Worm (Caenorhabditis elegans) whole organism, L1 larva: ENCODE data around the gene F59A7.14.
A peak's percentile ranks its signal among the peaks of the same experiment; 100 is the strongest.

Experiments used
- C34B4.2 ChIP-seq: sonication (generic microtip); optimal IDR thresholded peaks from 2 replicates; lab custom pipeline; 2017; ENCODE audit warnings: mild to moderate bottlenecking, missing genetic modification characterization, missing compliant biosample characterization
- F16B12.6 ChIP-seq: fragments of 150-350 bp; optimal IDR thresholded peaks from 2 replicates; lab custom pipeline; 2014; ENCODE audit warnings: missing biosample characterization, missing genetic modification characterization
- Y116A8C.19 ChIP-seq: sonication (generic microtip); optimal IDR thresholded peaks from 2 replicates; lab custom pipeline; 2016; ENCODE audit warnings: missing compliant biosample characterization, missing genetic modification characterization, borderline replicate concordance
- aly-2 ChIP-seq: fragments of 150-350 bp; optimal IDR thresholded peaks from 2 replicates; lab custom pipeline; 2014; ENCODE audit warnings: missing biosample characterization, missing genetic modification characterization
- ama-1 ChIP-seq: fragments of 150-350 bp; optimal IDR thresholded peaks from 2 replicates; lab custom pipeline; 2014
- blmp-1 ChIP-seq: fragments of 150-350 bp; optimal IDR thresholded peaks from 2 replicates; lab custom pipeline; 2014; ENCODE audit warnings: missing biosample characterization, missing genetic modification characterization
- ceh-88 ChIP-seq: fragments of 200-800 bp; sonication (Bioruptor generic); IDR thresholded peaks from 2 replicates; pipeline ENCODE4 v1.3.6; 2022; ENCODE audit warnings: missing genetic modification characterization, missing compliant biosample characterization
- ceh-90 ChIP-seq: sonication (generic microtip); optimal IDR thresholded peaks from 2 replicates; lab custom pipeline; 2016; ENCODE audit warnings: missing genetic modification characterization, missing compliant biosample characterization
- dpl-1 ChIP-seq, 3 experiments: fragments of 150-350 bp in 2 of 3; sonication (generic microtip) in 1 of 3; optimal IDR thresholded peaks; 2 replicates each; lab custom pipeline; 2014 to 2017; ENCODE audit warnings: missing biosample characterization in 3 of 3, missing genetic modification characterization in 3 of 3, missing genetic modification reagents in 3 of 3
- dsc-1 ChIP-seq: sonication (generic microtip); optimal IDR thresholded peaks from 2 replicates; lab custom pipeline; 2016; ENCODE audit warnings: mild to moderate bottlenecking, missing genetic modification characterization, missing compliant biosample characterization
- efl-1 ChIP-seq, 4 experiments: fragments of 150-350 bp; optimal IDR thresholded peaks in 3 of 4; peaks in 1 of 4; 1 replicate in 1 of 4; 2 replicates in 3 of 4; lab custom pipeline; 2014; ENCODE audit warnings: missing biosample characterization in 2 of 4, missing genetic modification characterization in 2 of 4, missing genetic modification reagents in 2 of 4
- efl-3 ChIP-seq: fragments of 200-800 bp; sonication (Bioruptor generic); optimal IDR thresholded peaks from 2 replicates; lab custom pipeline; 2018; ENCODE audit warnings: mild to moderate bottlenecking, missing genetic modification characterization, missing compliant biosample characterization
- elt-3 ChIP-seq, 6 experiments: fragments of 150-350 bp in 1 of 6; sonication (generic microtip); optimal IDR thresholded peaks; 2 replicates each; lab custom pipeline; 2017 to 2018; ENCODE audit warnings: missing biosample characterization in 6 of 6, missing genetic modification characterization in 6 of 6, inconsistent platforms in 1 of 6
- ets-5 ChIP-seq: fragments of 200-800 bp; sonication (Bioruptor generic); IDR thresholded peaks from 2 replicates; pipeline ENCODE4 v1.3.6; 2022; ENCODE audit warnings: missing genetic modification characterization, missing compliant biosample characterization
- fkh-10 ChIP-seq: sonication (generic microtip); optimal IDR thresholded peaks from 2 replicates; lab custom pipeline; 2017; ENCODE audit warnings: missing biosample characterization, missing genetic modification reagents, missing genetic modification characterization
- grh-1 ChIP-seq: fragments of 200-800 bp; sonication (Bioruptor generic); IDR thresholded peaks from 2 replicates; pipeline ENCODE4 v1.3.6; 2022; ENCODE audit warnings: missing genetic modification reagents, missing genetic modification characterization, missing compliant biosample characterization
- hlh-17 ChIP-seq: fragments of 200-800 bp; sonication (Bioruptor generic); optimal IDR thresholded peaks from 2 replicates; lab custom pipeline; 2018; ENCODE audit warnings: missing genetic modification characterization, mild to moderate bottlenecking, missing compliant biosample characterization, moderate library complexity, borderline replicate concordance
- hpl-2 ChIP-seq: fragments of 150-350 bp; optimal IDR thresholded peaks from 2 replicates; lab custom pipeline; 2014; ENCODE audit warnings: missing biosample characterization, missing genetic modification reagents, missing genetic modification characterization
- lin-14 ChIP-seq: fragments of 200-800 bp; sonication (Bioruptor generic); optimal IDR thresholded peaks from 2 replicates; lab custom pipeline; 2018; ENCODE audit warnings: mild to moderate bottlenecking, missing genetic modification characterization, moderate library complexity, missing compliant biosample characterization
- lin-15B ChIP-seq: fragments of 150-350 bp; sonication (generic microtip); optimal IDR thresholded peaks from 3 replicates; lab custom pipeline; 2014; ENCODE audit warnings: missing biosample characterization, missing genetic modification characterization
- lin-35 ChIP-seq, 2 experiments: fragments of 150-350 bp; optimal IDR thresholded peaks; 2 replicates each; lab custom pipeline; 2014; ENCODE audit warnings: missing biosample characterization in 2 of 2, missing genetic modification characterization in 2 of 2, missing genetic modification reagents in 2 of 2
- lin-39 ChIP-seq: fragments of 150-350 bp; optimal IDR thresholded peaks from 2 replicates; lab custom pipeline; 2014; ENCODE audit warnings: missing biosample characterization, missing genetic modification reagents, missing genetic modification characterization
- lir-3 ChIP-seq: sonication (generic microtip); optimal IDR thresholded peaks from 2 replicates; lab custom pipeline; 2016; ENCODE audit warnings: mild to moderate bottlenecking, missing genetic modification characterization, moderate library complexity, missing compliant biosample characterization; ENCODE audit not compliant: poor library complexity
- mab-9 ChIP-seq: fragments of 200-800 bp; sonication (Bioruptor generic); IDR thresholded peaks from 2 replicates; pipeline ENCODE4 v1.3.6; 2022; ENCODE audit warnings: missing genetic modification reagents, missing genetic modification characterization, missing compliant biosample characterization
- mef-2 ChIP-seq: fragments of 150-350 bp; optimal IDR thresholded peaks from 2 replicates; lab custom pipeline; 2014; ENCODE audit warnings: missing biosample characterization, missing genetic modification characterization
- mep-1 ChIP-seq: fragments of 150-350 bp; optimal IDR thresholded peaks from 2 replicates; lab custom pipeline; 2014; ENCODE audit warnings: missing biosample characterization, missing genetic modification characterization
- nhr-11 ChIP-seq: fragments of 150-350 bp; optimal IDR thresholded peaks from 2 replicates; lab custom pipeline; 2014; ENCODE audit warnings: missing biosample characterization, missing genetic modification characterization
- nhr-20 ChIP-seq: sonication (generic microtip); optimal IDR thresholded peaks from 2 replicates; lab custom pipeline; 2016; ENCODE audit warnings: mild to moderate bottlenecking, missing genetic modification characterization, missing compliant biosample characterization
- nhr-28 ChIP-seq: fragments of 150-350 bp; optimal IDR thresholded peaks from 2 replicates; lab custom pipeline; 2014; ENCODE audit warnings: missing biosample characterization, missing genetic modification characterization
- nhr-76 ChIP-seq: sonication (generic microtip); optimal IDR thresholded peaks from 2 replicates; lab custom pipeline; 2017; ENCODE audit warnings: missing biosample characterization, missing genetic modification characterization
- nhr-85 ChIP-seq: sonication (generic microtip); peaks from one replicate; lab custom pipeline; 2016; ENCODE audit warnings: missing genetic modification characterization, inconsistent platforms, missing compliant biosample characterization
- pag-3 ChIP-seq: sonication (generic microtip); optimal IDR thresholded peaks from 2 replicates; lab custom pipeline; 2017; ENCODE audit warnings: missing genetic modification characterization, mild to moderate bottlenecking, missing compliant biosample characterization, antibody characterized with exemption, borderline replicate concordance; ENCODE audit not compliant: insufficient read depth
- rnt-1 ChIP-seq: sonication (generic microtip); optimal IDR thresholded peaks from 2 replicates; lab custom pipeline; 2016; ENCODE audit warnings: mild to moderate bottlenecking, missing genetic modification characterization, moderate library complexity, missing compliant biosample characterization
- skn-1 ChIP-seq: fragments of 150-350 bp; optimal IDR thresholded peaks from 2 replicates; lab custom pipeline; 2014; ENCODE audit warnings: missing biosample characterization, missing genetic modification characterization
- snpc-4 ChIP-seq: fragments of 150-350 bp; optimal IDR thresholded peaks from 2 replicates; lab custom pipeline; 2014; ENCODE audit warnings: missing biosample characterization, missing genetic modification characterization
- snu-23 ChIP-seq: sonication (generic microtip); optimal IDR thresholded peaks from 2 replicates; lab custom pipeline; 2016; ENCODE audit warnings: missing genetic modification characterization, missing compliant biosample characterization
- swsn-7 ChIP-seq: sonication (generic microtip); optimal IDR thresholded peaks from 2 replicates; lab custom pipeline; 2016; ENCODE audit warnings: missing genetic modification characterization, missing compliant biosample characterization
- tbx-2 ChIP-seq: sonication (generic microtip); optimal IDR thresholded peaks from 2 replicates; lab custom pipeline; 2016; ENCODE audit warnings: missing genetic modification characterization, missing compliant biosample characterization
- unc-130 ChIP-seq: fragments of 150-350 bp; optimal IDR thresholded peaks from 2 replicates; lab custom pipeline; 2017; ENCODE audit warnings: missing biosample characterization, missing genetic modification characterization, inconsistent platforms
- unc-62 ChIP-seq: fragments of 150-350 bp; optimal IDR thresholded peaks from 2 replicates; lab custom pipeline; 2014; ENCODE audit warnings: missing biosample characterization, missing genetic modification reagents, missing genetic modification characterization
- unc-86 ChIP-seq: sonication (generic microtip); optimal IDR thresholded peaks from 2 replicates; lab custom pipeline; 2016; ENCODE audit warnings: missing genetic modification characterization, missing compliant biosample characterization
- unc-98 ChIP-seq: fragments of 200-800 bp; sonication (Bioruptor generic); IDR thresholded peaks from 2 replicates; pipeline ENCODE4 v1.3.6; 2022; ENCODE audit warnings: missing genetic modification characterization, missing compliant biosample characterization
- vab-15 ChIP-seq: sonication (generic microtip); optimal IDR thresholded peaks from 2 replicates; lab custom pipeline; 2017; ENCODE audit warnings: missing genotype, mild to moderate bottlenecking, missing genetic modification characterization, missing compliant biosample characterization
- xbp-1 ChIP-seq: sonication (generic microtip); optimal IDR thresholded peaks from 2 replicates; lab custom pipeline; 2016; ENCODE audit warnings: missing genetic modification characterization, missing compliant biosample characterization
- zip-4 ChIP-seq: fragments of 200-800 bp; sonication (Bioruptor generic); optimal IDR thresholded peaks from 2 replicates; lab custom pipeline; 2018; ENCODE audit warnings: mild to moderate bottlenecking, missing genetic modification characterization, moderate library complexity, missing compliant biosample characterization
- ztf-11 ChIP-seq, 2 experiments: sonication (generic microtip); optimal IDR thresholded peaks; 2 replicates each; lab custom pipeline; 2016 to 2017; ENCODE audit warnings: missing genetic modification characterization in 2 of 2, missing biosample characterization in 1 of 2, missing compliant biosample characterization in 1 of 2
- ztf-4 ChIP-seq: fragments of 150-350 bp; optimal IDR thresholded peaks from 2 replicates; lab custom pipeline; 2014; ENCODE audit warnings: missing biosample characterization, missing genetic modification characterization

The F59A7.14 gene

ce11 chrV:2066780-2067179 lies 48.0 kb downstream of the F59A7.14 start, which contains the start of gene nhr-86:
Gene nhr-86 (minus strand): TSS chrV:2066850.
- no peak for TF ChIP-seq elt-3 (tag; optimal IDR thresholded peaks at IDR 0.05; lab: Kevin White, UChicago)
- peak; percentile 22 for TF ChIP-seq skn-1 (tag; lab: Kevin White, UChicago)
- TF ChIP-seq snpc-4 (tag; lab: Kevin White, UChicago), result no peak
- peak; percentile 54 for TF ChIP-seq blmp-1 (tag; lab: Kevin White, UChicago)
- no peak for TF ChIP-seq nhr-28 (tag; lab: Kevin White, UChicago)
- TF ChIP-seq unc-130 (tag; lab: Kevin White, UChicago), result no peak
- TF ChIP-seq dsc-1, result no peak
- no peak for TF ChIP-seq swsn-7 (tag; lab: Kevin White, UChicago)
- no peak for TF ChIP-seq C34B4.2 (tag; lab: Kevin White, UChicago)
- no peak for TF ChIP-seq ztf-11 (tag; optimal IDR thresholded peaks at IDR 0.05; lab: Kevin White, UChicago)
- peak in 1 of 2 experiments; percentile 33 for TF ChIP-seq lin-35 (GFP tag; optimal IDR thresholded peaks at IDR 0.05; lab: Kevin White, UChicago)
- TF ChIP-seq ceh-88 (GFP tag; lab: Robert Waterston, UW), result no peak
- TF ChIP-seq hlh-17 (GFP tag; lab: Kevin White, UChicago), result no peak
- TF ChIP-seq nhr-20 (tag; lab: Kevin White, UChicago), result peak; percentile 27
- TF ChIP-seq rnt-1 (tag; lab: Kevin White, UChicago), result no peak
- no peak for TF ChIP-seq zip-4 (GFP tag; lab: Kevin White, UChicago)
- TF ChIP-seq mep-1, result no peak
- TF ChIP-seq tbx-2 (tag; lab: Kevin White, UChicago), result no peak
- no peak for TF ChIP-seq unc-98 (GFP tag; lab: Robert Waterston, UW)
- TF ChIP-seq ceh-90 (tag; lab: Kevin White, UChicago), result no peak
- TF ChIP-seq xbp-1, result no peak
- peak; percentile 31 for TF ChIP-seq nhr-85
- TF ChIP-seq ets-5 (GFP tag; lab: Robert Waterston, UW), result no peak
- no peak for TF ChIP-seq lin-14 (GFP tag; lab: Kevin White, UChicago)
- no peak for TF ChIP-seq F16B12.6
- no peak for TF ChIP-seq nhr-76 (tag; lab: Kevin White, UChicago)
- peak; percentile 39 for TF ChIP-seq snu-23

- TF ChIP-seq dpl-1 (GFP tag; optimal IDR thresholded peaks at IDR 0.05; lab: Kevin White, UChicago) (no peak), nhr-20 (tag; lab: Kevin White, UChicago) (no peak), snu-23 (no peak), mab-9 (no peak), snpc-4 (tag; lab: Kevin White, UChicago) (no peak), Y116A8C.19 (tag; lab: Kevin White, UChicago) (no peak), efl-1 (optimal IDR thresholded peaks at IDR 0.05; lab: Kevin White, UChicago) (no peak), efl-1 (GFP tag; optimal IDR thresholded peaks at IDR 0.05 in 1 of 2; lab: Kevin White, UChicago) (no peak), ceh-88 (GFP tag; lab: Robert Waterston, UW) (no peak), elt-3 (tag; optimal IDR thresholded peaks at IDR 0.05; lab: Kevin White, UChicago) (no peak), ztf-4 (no peak), unc-86 (tag; lab: Kevin White, UChicago) (no peak), fkh-10 (GFP tag; lab: Kevin White, UChicago) (no peak), unc-62 (GFP tag; lab: Kevin White, UChicago) (no peak), mef-2 (tag; lab: Kevin White, UChicago) (no peak)
These were observed 48.6 kb downstream of the F59A7.14 start for ce11 chrV:2067419-2067818.

- TF ChIP-seq nhr-28 (tag; lab: Kevin White, UChicago), result no peak
- no peak for TF ChIP-seq F16B12.6
- no peak for TF ChIP-seq hpl-2 (GFP tag; lab: Kevin White, UChicago)
- no peak for TF ChIP-seq lir-3 (tag; lab: Kevin White, UChicago)
- peak; percentile 91 for TF ChIP-seq nhr-85
- TF ChIP-seq lin-14 (GFP tag; lab: Kevin White, UChicago), result peak; percentile 99
- TF ChIP-seq lin-39 (tag; lab: Kevin White, UChicago), result no peak
- TF ChIP-seq nhr-20 (tag; lab: Kevin White, UChicago), result peak; percentile 88
- TF ChIP-seq pag-3 (tag; lab: Kevin White, UChicago), result no peak
- no peak for TF ChIP-seq aly-2 (tag; lab: Kevin White, UChicago)
- no peak for TF ChIP-seq vab-15 (tag; lab: Kevin White, UChicago)
- no peak for TF ChIP-seq elt-3 (tag; optimal IDR thresholded peaks at IDR 0.05; lab: Kevin White, UChicago)
- no peak for TF ChIP-seq lin-15B (tag; lab: Kevin White, UChicago)
- no peak for TF ChIP-seq grh-1
- TF ChIP-seq ets-5 (GFP tag; lab: Robert Waterston, UW), result no peak
- no peak for TF ChIP-seq unc-130 (tag; lab: Kevin White, UChicago)
- TF ChIP-seq efl-3 (GFP tag; lab: Kevin White, UChicago), result no peak
- TF ChIP-seq nhr-11 (tag; lab: Kevin White, UChicago), result no peak
- TF ChIP-seq fkh-10 (GFP tag; lab: Kevin White, UChicago), result no peak
- TF ChIP-seq nhr-76 (tag; lab: Kevin White, UChicago), result no peak
- no peak for TF ChIP-seq ama-1
- peak; percentile 21 for TF ChIP-seq ztf-4
These were observed 49.3 kb downstream of the F59A7.14 start, which contains the start of gene lbp-9 for ce11 chrV:2067985-2068499. Gene lbp-9 (plus strand): TSS chrV:2068449.
